Worm (Caenorhabditis elegans) whole organism, L1 larva: Measurements from ENCODE around the gene vab-1.

ENCODE experiments used
- F16B12.6 ChIP-seq: fragments of 150-350 bp; optimal IDR thresholded peaks from 2 replicates; lab custom pipeline; 2014; ENCODE audit warnings: missing biosample characterization, missing genetic modification characterization
- aha-1 ChIP-seq: fragments of 150-350 bp; optimal IDR thresholded peaks from 2 replicates; lab custom pipeline; 2014; ENCODE audit warnings: missing biosample characterization, missing genetic modification characterization
- ceh-82 ChIP-seq, 3 experiments: fragments of 150-350 bp in 1 of 3; sonication (generic microtip) in 2 of 3; optimal IDR thresholded peaks; 2 replicates each; lab custom pipeline; 2014 to 2017; ENCODE audit warnings: missing biosample characterization in 3 of 3, missing genetic modification characterization in 3 of 3
- ceh-90 ChIP-seq: sonication (generic microtip); optimal IDR thresholded peaks from 2 replicates; lab custom pipeline; 2016; ENCODE audit warnings: missing genetic modification characterization, missing compliant biosample characterization
- ces-1 ChIP-seq: fragments of 150-350 bp; optimal IDR thresholded peaks from 2 replicates; lab custom pipeline; 2014; ENCODE audit warnings: missing biosample characterization, missing genetic modification reagents, missing genetic modification characterization
- dpl-1 ChIP-seq, 3 experiments: fragments of 150-350 bp in 2 of 3; sonication (generic microtip) in 1 of 3; optimal IDR thresholded peaks; 2 replicates each; lab custom pipeline; 2014 to 2017; ENCODE audit warnings: missing biosample characterization in 3 of 3, missing genetic modification characterization in 3 of 3, missing genetic modification reagents in 3 of 3
- efl-1 ChIP-seq, 4 experiments: fragments of 150-350 bp; optimal IDR thresholded peaks in 3 of 4; peaks in 1 of 4; 1 replicate in 1 of 4; 2 replicates in 3 of 4; lab custom pipeline; 2014; ENCODE audit warnings: missing biosample characterization in 2 of 4, missing genetic modification characterization in 2 of 4, missing genetic modification reagents in 2 of 4
- efl-3 ChIP-seq: fragments of 200-800 bp; sonication (Bioruptor generic); optimal IDR thresholded peaks from 2 replicates; lab custom pipeline; 2018; ENCODE audit warnings: mild to moderate bottlenecking, missing genetic modification characterization, missing compliant biosample characterization
- fkh-10 ChIP-seq: sonication (generic microtip); optimal IDR thresholded peaks from 2 replicates; lab custom pipeline; 2017; ENCODE audit warnings: missing biosample characterization, missing genetic modification reagents, missing genetic modification characterization
- fkh-8 ChIP-seq: sonication (generic microtip); optimal IDR thresholded peaks from 2 replicates; lab custom pipeline; 2016; ENCODE audit warnings: mild to moderate bottlenecking, missing genetic modification characterization, missing compliant biosample characterization
- fos-1 ChIP-seq: fragments of 150-350 bp; optimal IDR thresholded peaks from 2 replicates; lab custom pipeline; 2014; ENCODE audit warnings: missing biosample characterization, missing genetic modification characterization
- hlh-17 ChIP-seq: fragments of 200-800 bp; sonication (Bioruptor generic); optimal IDR thresholded peaks from 2 replicates; lab custom pipeline; 2018; ENCODE audit warnings: missing genetic modification characterization, mild to moderate bottlenecking, missing compliant biosample characterization, moderate library complexity, borderline replicate concordance
- hlh-4 ChIP-seq: sonication (generic microtip); optimal IDR thresholded peaks from 2 replicates; lab custom pipeline; 2016; ENCODE audit warnings: mild to moderate bottlenecking, missing genetic modification characterization, missing compliant biosample characterization
- hpl-2 ChIP-seq: fragments of 150-350 bp; optimal IDR thresholded peaks from 2 replicates; lab custom pipeline; 2014; ENCODE audit warnings: missing biosample characterization, missing genetic modification reagents, missing genetic modification characterization
- jun-1 ChIP-seq: fragments of 150-350 bp; optimal IDR thresholded peaks from 2 replicates; lab custom pipeline; 2014; ENCODE audit warnings: missing biosample characterization, missing genetic modification reagents, missing genetic modification characterization
- lin-14 ChIP-seq: fragments of 200-800 bp; sonication (Bioruptor generic); optimal IDR thresholded peaks from 2 replicates; lab custom pipeline; 2018; ENCODE audit warnings: mild to moderate bottlenecking, missing genetic modification characterization, moderate library complexity, missing compliant biosample characterization
- lin-15B ChIP-seq: fragments of 150-350 bp; sonication (generic microtip); optimal IDR thresholded peaks from 3 replicates; lab custom pipeline; 2014; ENCODE audit warnings: missing biosample characterization, missing genetic modification characterization
- lin-35 ChIP-seq, 2 experiments: fragments of 150-350 bp; optimal IDR thresholded peaks; 2 replicates each; lab custom pipeline; 2014; ENCODE audit warnings: missing biosample characterization in 2 of 2, missing genetic modification characterization in 2 of 2, missing genetic modification reagents in 2 of 2
- lin-39 ChIP-seq: fragments of 150-350 bp; optimal IDR thresholded peaks from 2 replicates; lab custom pipeline; 2014; ENCODE audit warnings: missing biosample characterization, missing genetic modification reagents, missing genetic modification characterization
- lir-3 ChIP-seq: sonication (generic microtip); optimal IDR thresholded peaks from 2 replicates; lab custom pipeline; 2016; ENCODE audit warnings: mild to moderate bottlenecking, missing genetic modification characterization, moderate library complexity, missing compliant biosample characterization; ENCODE audit not compliant: poor library complexity
- mef-2 ChIP-seq: fragments of 150-350 bp; optimal IDR thresholded peaks from 2 replicates; lab custom pipeline; 2014; ENCODE audit warnings: missing biosample characterization, missing genetic modification characterization
- mep-1 ChIP-seq: fragments of 150-350 bp; optimal IDR thresholded peaks from 2 replicates; lab custom pipeline; 2014; ENCODE audit warnings: missing biosample characterization, missing genetic modification characterization
- nhr-11 ChIP-seq: fragments of 150-350 bp; optimal IDR thresholded peaks from 2 replicates; lab custom pipeline; 2014; ENCODE audit warnings: missing biosample characterization, missing genetic modification characterization
- nhr-19 ChIP-seq: fragments of 200-800 bp; sonication (Bioruptor generic); conservative IDR thresholded peaks from 2 replicates; pipeline ENCODE4 v1.3.6; 2022; ENCODE audit warnings: missing genetic modification characterization, missing compliant biosample characterization
- nhr-47 ChIP-seq: sonication (generic microtip); optimal IDR thresholded peaks from 2 replicates; lab custom pipeline; 2016; ENCODE audit warnings: mild to moderate bottlenecking, missing genetic modification characterization, moderate library complexity, missing compliant biosample characterization
- nhr-71 ChIP-seq: sonication (generic microtip); optimal IDR thresholded peaks from 2 replicates; lab custom pipeline; 2016; ENCODE audit warnings: mild to moderate bottlenecking, missing genetic modification characterization, moderate library complexity, missing compliant biosample characterization
- nhr-76 ChIP-seq: sonication (generic microtip); optimal IDR thresholded peaks from 2 replicates; lab custom pipeline; 2017; ENCODE audit warnings: missing biosample characterization, missing genetic modification characterization
- nhr-84 ChIP-seq: sonication (generic microtip); optimal IDR thresholded peaks from 2 replicates; lab custom pipeline; 2017; ENCODE audit warnings: missing biosample characterization, missing genetic modification characterization
- nhr-85 ChIP-seq: sonication (generic microtip); peaks from one replicate; lab custom pipeline; 2016; ENCODE audit warnings: missing genetic modification characterization, inconsistent platforms, missing compliant biosample characterization
- pax-3 ChIP-seq: fragments of 200-800 bp; sonication (Bioruptor generic); optimal IDR thresholded peaks from 2 replicates; lab custom pipeline; 2018; ENCODE audit warnings: mild to moderate bottlenecking, missing genetic modification characterization, moderate library complexity, missing compliant biosample characterization
- snu-23 ChIP-seq: sonication (generic microtip); optimal IDR thresholded peaks from 2 replicates; lab custom pipeline; 2016; ENCODE audit warnings: missing genetic modification characterization, missing compliant biosample characterization
- sox-4 ChIP-seq: sonication (generic microtip); optimal IDR thresholded peaks from 2 replicates; lab custom pipeline; 2016; ENCODE audit warnings: missing genetic modification characterization, missing compliant biosample characterization
- tbx-2 ChIP-seq: sonication (generic microtip); optimal IDR thresholded peaks from 2 replicates; lab custom pipeline; 2016; ENCODE audit warnings: missing genetic modification characterization, missing compliant biosample characterization
- unc-130 ChIP-seq: fragments of 150-350 bp; optimal IDR thresholded peaks from 2 replicates; lab custom pipeline; 2017; ENCODE audit warnings: missing biosample characterization, missing genetic modification characterization, inconsistent platforms
- unc-86 ChIP-seq: sonication (generic microtip); optimal IDR thresholded peaks from 2 replicates; lab custom pipeline; 2016; ENCODE audit warnings: missing genetic modification characterization, missing compliant biosample characterization

vab-1 gene

ce11 chrII:4604680-4605079 is 32.9 kb downstream of the vab-1 start:
- TF ChIP-seq nhr-71 (no peak), efl-1 (optimal IDR thresholded peaks at IDR 0.05; lab: Kevin White, UChicago) (no peak), efl-1 (GFP tag; optimal IDR thresholded peaks at IDR 0.05 in 1 of 2; lab: Kevin White, UChicago) (peak in 1 of 2 experiments; percentile 72)
- TF ChIP-seq, all 84 proteins: peak for 1

- TF ChIP-seq ceh-82 (tag; optimal IDR thresholded peaks at IDR 0.05; lab: Kevin White, UChicago) (no peak), sox-4 (tag; lab: Kevin White, UChicago) (no peak), lin-14 (GFP tag; lab: Kevin White, UChicago) (peak; percentile 66), nhr-19 (GFP tag; lab: Robert Waterston, UW) (no peak), aha-1 (tag; lab: Kevin White, UChicago) (no peak), unc-130 (tag; lab: Kevin White, UChicago) (no peak), efl-1 (optimal IDR thresholded peaks at IDR 0.05; lab: Kevin White, UChicago) (peak in 1 of 2 experiments; percentile 7), efl-1 (GFP tag; optimal IDR thresholded peaks at IDR 0.05 in 1 of 2; lab: Kevin White, UChicago) (no peak), snu-23 (GFP tag; lab: Kevin White, UChicago) (no peak), fkh-10 (GFP tag; lab: Kevin White, UChicago) (peak; percentile 41), dpl-1 (GFP tag; optimal IDR thresholded peaks at IDR 0.05; lab: Kevin White, UChicago) (peak in 1 of 3 experiments; percentile 5), lin-35 (GFP tag; optimal IDR thresholded peaks at IDR 0.05; lab: Kevin White, UChicago) (no peak), efl-3 (GFP tag; lab: Kevin White, UChicago) (no peak), lin-15B (tag; lab: Kevin White, UChicago) (no peak), mef-2 (tag; lab: Kevin White, UChicago) (no peak), ces-1 (GFP tag; lab: Kevin White, UChicago) (peak; percentile 65), hpl-2 (GFP tag; lab: Kevin White, UChicago) (no peak), nhr-85 (tag; lab: Kevin White, UChicago) (peak; percentile 31), hlh-17 (GFP tag; lab: Kevin White, UChicago) (no peak), jun-1 (no peak), fkh-8 (no peak)
Observed at ce11 chrII:4606687-4607297, 35.0 kb downstream of the vab-1 start.

ce11 chrII:4608073-4608472 is 36.3 kb downstream of the vab-1 start, which contains the start of gene F35D11.3:
Gene F35D11.3, plus strand, starts transcription at chrII:4608372.
- TF ChIP-seq fkh-10 (GFP tag; lab: Kevin White, UChicago) = peak; percentile 87
- TF ChIP-seq lin-39 (tag; lab: Kevin White, UChicago) = no peak
- TF ChIP-seq lin-14 (GFP tag; lab: Kevin White, UChicago) = peak; percentile 17

ce11 chrII:4612694-4613093 is 40.9 kb downstream of the vab-1 start, which contains the start of gene pqn-35:
Gene pqn-35, plus strand, starts transcription at chrII:4612994.
- no peak for TF ChIP-seq fos-1 (tag; lab: Kevin White, UChicago)
- TF ChIP-seq nhr-47 (tag; lab: Kevin White, UChicago) = no peak
- no peak for TF ChIP-seq nhr-76 (tag; lab: Kevin White, UChicago)
- no peak for TF ChIP-seq hlh-4 (tag; lab: Kevin White, UChicago)
- TF ChIP-seq mep-1 (tag; lab: Kevin White, UChicago) = no peak
- no peak for TF ChIP-seq unc-86 (tag; lab: Kevin White, UChicago)
- no peak for TF ChIP-seq nhr-84
- no peak for TF ChIP-seq nhr-85 (tag; lab: Kevin White, UChicago)
- no peak for TF ChIP-seq tbx-2
- TF ChIP-seq lir-3 (tag; lab: Kevin White, UChicago) = no peak
- TF ChIP-seq F16B12.6 (tag; lab: Kevin White, UChicago) = no peak
- no peak for TF ChIP-seq nhr-19 (GFP tag; lab: Robert Waterston, UW)
- no peak for TF ChIP-seq pax-3
- no peak for TF ChIP-seq nhr-11
- TF ChIP-seq unc-130 (tag; lab: Kevin White, UChicago) = no peak
- TF ChIP-seq ceh-90 (tag; lab: Kevin White, UChicago) = no peak
